Worm (Caenorhabditis elegans) whole organism, late embryonic: ENCODE data around the gene B0496.11.

Experiments
- F13H6.1 ChIP-seq: sonication (generic microtip); optimal IDR thresholded peaks from 2 replicates; lab custom pipeline; 2016; ENCODE audit warnings: missing genetic modification characterization, missing compliant biosample characterization
- K09A11.1 ChIP-seq: sonication (generic microtip); optimal IDR thresholded peaks from 2 replicates; lab custom pipeline; 2017; ENCODE audit warnings: antibody characterized with exemption, mild to moderate bottlenecking, missing genetic modification characterization, missing compliant biosample characterization; ENCODE audit not compliant: insufficient read depth
- T23F11.4 ChIP-seq: fragments of 200-800 bp; sonication (Bioruptor generic); optimal IDR thresholded peaks from 2 replicates; lab custom pipeline; 2018; ENCODE audit warnings: mild to moderate bottlenecking, missing genetic modification characterization, missing compliant biosample characterization
- ahr-1 ChIP-seq: sonication (generic microtip); optimal IDR thresholded peaks from 2 replicates; lab custom pipeline; 2016; ENCODE audit warnings: missing genetic modification characterization, missing compliant biosample characterization
- ama-1 ChIP-seq: fragments of 150-350 bp; optimal IDR thresholded peaks from 2 replicates; lab custom pipeline; 2014
- ceh-14 ChIP-seq: sonication (generic microtip); optimal IDR thresholded peaks from 2 replicates; lab custom pipeline; 2016; ENCODE audit warnings: missing genotype, missing genetic modification characterization, missing compliant biosample characterization
- ceh-18 ChIP-seq: sonication (generic microtip); optimal IDR thresholded peaks from 2 replicates; lab custom pipeline; 2016; ENCODE audit warnings: missing genetic modification characterization, missing compliant biosample characterization
- ceh-22 ChIP-seq: sonication (generic microtip); optimal IDR thresholded peaks from 2 replicates; lab custom pipeline; 2017; ENCODE audit warnings: missing biosample characterization, missing genetic modification characterization
- ceh-31 ChIP-seq: sonication (generic microtip); optimal IDR thresholded peaks from 2 replicates; lab custom pipeline; 2016; ENCODE audit warnings: missing genetic modification characterization, missing compliant biosample characterization
- ceh-34 ChIP-seq: sonication (generic microtip); optimal IDR thresholded peaks from 2 replicates; lab custom pipeline; 2016; ENCODE audit warnings: mild to moderate bottlenecking, missing genetic modification characterization, missing compliant biosample characterization
- ceh-6 ChIP-seq: fragments of 200-800 bp; sonication (Bioruptor generic); optimal IDR thresholded peaks from 2 replicates; lab custom pipeline; 2018; ENCODE audit warnings: mild to moderate bottlenecking, missing genetic modification characterization, missing compliant biosample characterization
- ceh-9 ChIP-seq: sonication (generic microtip); optimal IDR thresholded peaks from 2 replicates; lab custom pipeline; 2016; ENCODE audit warnings: mild to moderate bottlenecking, missing genetic modification characterization, inconsistent platforms, missing compliant biosample characterization
- che-1 ChIP-seq: sonication (generic microtip); optimal IDR thresholded peaks from 2 replicates; lab custom pipeline; 2016; ENCODE audit warnings: mild to moderate bottlenecking, missing genetic modification characterization, missing compliant biosample characterization
- elt-2 ChIP-seq: sonication (generic microtip); optimal IDR thresholded peaks from 2 replicates; lab custom pipeline; 2016; ENCODE audit warnings: missing genetic modification reagents, missing genetic modification characterization, missing compliant biosample characterization
- elt-4 ChIP-seq: sonication (generic microtip); optimal IDR thresholded peaks from 2 replicates; lab custom pipeline; 2016; ENCODE audit warnings: missing genetic modification characterization, missing compliant biosample characterization
- eyg-1 ChIP-seq: sonication (generic microtip); optimal IDR thresholded peaks from 2 replicates; lab custom pipeline; 2016; ENCODE audit warnings: missing genotype, missing genetic modification characterization, missing compliant biosample characterization
- fax-1 ChIP-seq: sonication (generic microtip); optimal IDR thresholded peaks from 2 replicates; lab custom pipeline; 2016; ENCODE audit warnings: missing genotype, missing genetic modification characterization, missing compliant biosample characterization
- fkh-10 ChIP-seq: fragments of 150-350 bp; optimal IDR thresholded peaks from 2 replicates; lab custom pipeline; 2014; ENCODE audit warnings: missing biosample characterization, missing genetic modification reagents, missing genetic modification characterization
- hlh-13 ChIP-seq: fragments of 200-800 bp; sonication (Bioruptor generic); optimal IDR thresholded peaks from 2 replicates; lab custom pipeline; 2018; ENCODE audit warnings: mild to moderate bottlenecking, missing genetic modification characterization, missing compliant biosample characterization
- hlh-15 ChIP-seq: sonication (generic microtip); optimal IDR thresholded peaks from 2 replicates; lab custom pipeline; 2016; ENCODE audit warnings: missing genetic modification characterization, missing compliant biosample characterization
- hlh-6 ChIP-seq: sonication (generic microtip); optimal IDR thresholded peaks from 2 replicates; lab custom pipeline; 2016; ENCODE audit warnings: missing genotype, missing genetic modification characterization, missing compliant biosample characterization
- nfya-1 ChIP-seq: sonication (generic microtip); optimal IDR thresholded peaks from 2 replicates; lab custom pipeline; 2017; ENCODE audit warnings: missing genetic modification characterization, mild to moderate bottlenecking, missing compliant biosample characterization, antibody characterized with exemption, moderate library complexity
- nhr-232 ChIP-seq: sonication (generic microtip); optimal IDR thresholded peaks from 2 replicates; lab custom pipeline; 2016; ENCODE audit warnings: missing genetic modification characterization, missing compliant biosample characterization
- npax-4 ChIP-seq: sonication (generic microtip); optimal IDR thresholded peaks from 2 replicates; lab custom pipeline; 2016; ENCODE audit warnings: missing genetic modification characterization, missing compliant biosample characterization
- odd-2 ChIP-seq: sonication (generic microtip); optimal IDR thresholded peaks from 2 replicates; lab custom pipeline; 2017; ENCODE audit warnings: antibody characterized with exemption, mild to moderate bottlenecking, missing genetic modification characterization, missing compliant biosample characterization
- pat-9 ChIP-seq: fragments of 200-800 bp; sonication (Bioruptor generic); optimal IDR thresholded peaks from 2 replicates; lab custom pipeline; 2018; ENCODE audit warnings: mild to moderate bottlenecking, missing genetic modification characterization, moderate library complexity, missing compliant biosample characterization
- pha-4 ChIP-seq: fragments of 150-350 bp; optimal IDR thresholded peaks from 2 replicates; lab custom pipeline; 2018; ENCODE audit warnings: missing biosample characterization, missing genetic modification reagents, missing genetic modification characterization
- pqm-1 ChIP-seq: sonication (generic microtip); optimal IDR thresholded peaks from 2 replicates; lab custom pipeline; 2016; ENCODE audit warnings: missing genetic modification characterization, missing compliant biosample characterization
- pros-1 ChIP-seq: fragments of 150-350 bp; optimal IDR thresholded peaks from 2 replicates; lab custom pipeline; 2014; ENCODE audit warnings: missing biosample characterization, missing genetic modification reagents, missing genetic modification characterization
- ref-2 ChIP-seq: sonication (generic microtip); optimal IDR thresholded peaks from 2 replicates; lab custom pipeline; 2016; ENCODE audit warnings: missing genetic modification characterization, missing compliant biosample characterization
- rnt-1 ChIP-seq: sonication (generic microtip); optimal IDR thresholded peaks from 2 replicates; lab custom pipeline; 2016; ENCODE audit warnings: missing genetic modification characterization, missing compliant biosample characterization
- sdc-2 ChIP-seq: sonication (generic microtip); optimal IDR thresholded peaks from 2 replicates; lab custom pipeline; 2016; ENCODE audit warnings: missing genotype, missing genetic modification characterization, missing compliant biosample characterization
- sox-4 ChIP-seq: sonication (generic microtip); optimal IDR thresholded peaks from 2 replicates; lab custom pipeline; 2017; ENCODE audit warnings: mild to moderate bottlenecking, missing genetic modification characterization, inconsistent platforms, missing compliant biosample characterization
- tbx-2 ChIP-seq: sonication (generic microtip); optimal IDR thresholded peaks from 2 replicates; lab custom pipeline; 2016; ENCODE audit warnings: missing genetic modification characterization, missing compliant biosample characterization
- tbx-7 ChIP-seq: sonication (generic microtip); optimal IDR thresholded peaks from 2 replicates; lab custom pipeline; 2016; ENCODE audit warnings: missing genotype, missing genetic modification characterization, missing compliant biosample characterization
- unc-55 ChIP-seq: sonication (generic microtip); optimal IDR thresholded peaks from 2 replicates; lab custom pipeline; 2017; ENCODE audit warnings: missing biosample characterization, missing genetic modification reagents, missing genetic modification characterization

The B0496.11 gene

ce11 chrIV:7440238-7440637 is 6.5 kb upstream of the B0496.11 start:
- TF ChIP-seq ceh-9 (tag; lab: Kevin White, UChicago) (no peak), che-1 (tag; lab: Kevin White, UChicago) (no peak), hlh-6 (no peak), K09A11.1 (tag; lab: Kevin White, UChicago) (no peak), fax-1 (no peak), elt-2 (tag; lab: Kevin White, UChicago) (peak; percentile 86), nfya-1 (no peak), F13H6.1 (no peak)

ce11 chrIV:7439377-7439776 is 5.6 kb upstream of the B0496.11 start:
- TF ChIP-seq npax-4 (tag; lab: Kevin White, UChicago) (no peak), odd-2 (tag; lab: Kevin White, UChicago) (no peak), K09A11.1 (tag; lab: Kevin White, UChicago) (no peak), ceh-34 (tag; lab: Kevin White, UChicago) (no peak)

- TF ChIP-seq hlh-15 (tag; lab: Kevin White, UChicago) (no peak), ceh-18 (tag; lab: Kevin White, UChicago) (peak; percentile 6), unc-55 (GFP tag; lab: Kevin White, UChicago) (peak; percentile 69), rnt-1 (tag; lab: Kevin White, UChicago) (peak; percentile 23), T23F11.4 (no peak), tbx-7 (tag; lab: Kevin White, UChicago) (no peak)
Observed at ce11 chrIV:7428998-7429397, 4.8 kb downstream of the B0496.11 start.

ce11 chrIV:7428347-7428746 is 5.4 kb downstream of the B0496.11 start:
- TF ChIP-seq pqm-1 (tag; lab: Kevin White, UChicago) (no peak), eyg-1 (tag; lab: Kevin White, UChicago) (no peak), tbx-2 (tag; lab: Kevin White, UChicago) (no peak), ahr-1 (no peak), pat-9 (tag; lab: Kevin White, UChicago) (no peak), ceh-14 (tag; lab: Kevin White, UChicago) (no peak), ceh-22 (tag; lab: Kevin White, UChicago) (no peak), elt-2 (tag; lab: Kevin White, UChicago) (no peak), elt-4 (tag; lab: Kevin White, UChicago) (no peak), ceh-9 (tag; lab: Kevin White, UChicago) (no peak), ceh-31 (no peak), pha-4 (tag; lab: Kevin White, UChicago) (no peak), sdc-2 (no peak)

DNA sequence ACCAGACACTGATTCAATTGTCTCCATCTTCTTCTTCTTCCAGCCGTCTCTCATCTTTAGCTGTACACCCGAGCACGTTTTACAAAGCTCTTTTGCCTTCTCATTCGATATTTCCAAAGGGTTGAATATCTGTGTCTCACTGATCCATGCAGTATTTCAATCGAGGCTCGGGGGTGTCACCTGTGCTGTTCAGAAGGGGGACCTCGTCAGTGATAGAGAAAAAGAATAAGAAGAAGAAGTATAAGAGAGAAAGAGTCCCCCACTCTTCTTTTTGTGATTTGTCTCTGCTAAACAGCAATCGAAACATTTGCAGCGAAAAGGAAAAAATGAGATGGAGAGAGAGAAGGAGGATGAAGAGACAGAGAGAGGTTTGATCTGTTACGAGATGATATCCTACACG is 7.7 kb downstream of the B0496.11 start:
- TF ChIP-seq fkh-10 (GFP tag; lab: Kevin White, UChicago) (no peak), rnt-1 (tag; lab: Kevin White, UChicago) (peak; percentile 51), hlh-13 (GFP tag; lab: Kevin White, UChicago) (no peak), ceh-18 (tag; lab: Kevin White, UChicago) (peak; percentile 87), fax-1 (no peak), unc-55 (GFP tag; lab: Kevin White, UChicago) (peak; percentile 73), ceh-6 (GFP tag; lab: Kevin White, UChicago) (no peak), che-1 (tag; lab: Kevin White, UChicago) (no peak), F13H6.1 (no peak), ref-2 (tag; lab: Kevin White, UChicago) (no peak), sox-4 (tag; lab: Kevin White, UChicago) (no peak), nhr-232 (tag; lab: Kevin White, UChicago) (no peak), ceh-14 (tag; lab: Kevin White, UChicago) (no peak), ama-1 (lab: Kevin White, UChicago) (no peak), elt-4 (tag; lab: Kevin White, UChicago) (no peak), pros-1 (tag; lab: Kevin White, UChicago) (no peak)
